Worm (Caenorhabditis elegans) whole organism, early embryonic: ENCODE results near the gene F16F9.3.

ENCODE experiments used
- ama-1 ChIP-seq: fragments of 150-350 bp; optimal IDR thresholded peaks from 2 replicates; lab custom pipeline; 2014
- ets-7 ChIP-seq: sonication (generic microtip); optimal IDR thresholded peaks from 2 replicates; lab custom pipeline; 2016; ENCODE audit warnings: missing genotype, missing genetic modification characterization, missing compliant biosample characterization
- hmbx-1 ChIP-seq: sonication (generic microtip); optimal IDR thresholded peaks from 2 replicates; lab custom pipeline; 2016; ENCODE audit warnings: mild to moderate bottlenecking, missing genetic modification characterization, missing compliant biosample characterization
- hnd-1 ChIP-seq: sonication (generic microtip); optimal IDR thresholded peaks from 2 replicates; lab custom pipeline; 2016; ENCODE audit warnings: missing genetic modification characterization, missing compliant biosample characterization
- sea-1 ChIP-seq: fragments of 200-800 bp; sonication (Bioruptor generic); conservative IDR thresholded peaks from 2 replicates; pipeline ENCODE4 v1.3.6; 2022; ENCODE audit warnings: missing genetic modification characterization, missing compliant biosample characterization
- tra-4 ChIP-seq: sonication (generic microtip); optimal IDR thresholded peaks from 2 replicates; lab custom pipeline; 2017; ENCODE audit warnings: missing genetic modification characterization, missing compliant biosample characterization

ce11 chrX:8421594-8421993, 35.8 kb upstream of the F16F9.3 start:
- TF ChIP-seq ama-1 (lab: Kevin White, UChicago): no peak
- TF ChIP-seq hmbx-1 (tag; lab: Kevin White, UChicago): no peak
- no peak for TF ChIP-seq sea-1
- TF ChIP-seq tra-4 (tag; lab: Kevin White, UChicago): no peak
- no peak for TF ChIP-seq ets-7 (tag; lab: Kevin White, UChicago)
- TF ChIP-seq hnd-1: no peak
